Worm (Caenorhabditis elegans) whole organism, young adult: Measurements from ENCODE around the gene oac-1.

ENCODE experiments used
- C06A6.2 ChIP-seq: fragments of 200-800 bp; sonication (Bioruptor generic); conservative IDR thresholded peaks from 2 replicates; pipeline ENCODE4 v1.3.6; 2022; ENCODE audit warnings: missing genetic modification characterization, missing compliant biosample characterization
- F22D6.2 ChIP-seq: sonication (generic microtip); optimal IDR thresholded peaks from 2 replicates; lab custom pipeline; 2016; ENCODE audit warnings: mild to moderate bottlenecking, missing genetic modification characterization, missing compliant biosample characterization
- F57A8.1 ChIP-seq: fragments of 200-800 bp; sonication (Bioruptor generic); optimal IDR thresholded peaks from 2 replicates; lab custom pipeline; 2018; ENCODE audit warnings: mild to moderate bottlenecking, missing genetic modification characterization, moderate library complexity, missing compliant biosample characterization
- T26A5.8 ChIP-seq: sonication (generic microtip); optimal IDR thresholded peaks from 2 replicates; lab custom pipeline; 2016; ENCODE audit warnings: missing genetic modification characterization, missing compliant biosample characterization
- Y79H2A.3 ChIP-seq: fragments of 200-800 bp; sonication (Bioruptor generic); conservative IDR thresholded peaks from 2 replicates; pipeline ENCODE4 v1.3.6; 2022; ENCODE audit warnings: missing genetic modification reagents, missing genetic modification characterization, missing compliant biosample characterization
- akir-1 ChIP-seq: fragments of 200-800 bp; sonication (Bioruptor generic); optimal IDR thresholded peaks from 2 replicates; lab custom pipeline; 2018; ENCODE audit warnings: mild to moderate bottlenecking, missing genetic modification characterization, moderate library complexity, missing compliant biosample characterization
- ama-1 ChIP-seq, 3 experiments: fragments of 150-350 bp in 1 of 3; sonication (generic microtip) in 2 of 3; optimal IDR thresholded peaks; 2 replicates each; lab custom pipeline; 2014 to 2018; ENCODE audit warnings: missing biosample characterization in 2 of 3, missing genetic modification characterization in 2 of 3, missing genetic modification reagents in 2 of 3
- aptf-3 ChIP-seq: fragments of 200-800 bp; sonication (Bioruptor generic); IDR thresholded peaks from 2 replicates; pipeline ENCODE4 v1.3.6; 2022; ENCODE audit warnings: missing genetic modification characterization, missing compliant biosample characterization
- atf-7 ChIP-seq: sonication (generic microtip); optimal IDR thresholded peaks from 2 replicates; lab custom pipeline; 2017; ENCODE audit warnings: mild to moderate bottlenecking, missing genetic modification characterization, missing compliant biosample characterization
- athp-1 ChIP-seq: sonication (generic microtip); optimal IDR thresholded peaks from 2 replicates; lab custom pipeline; 2017; ENCODE audit warnings: mild to moderate bottlenecking, missing genetic modification characterization, missing compliant biosample characterization
- attf-3 ChIP-seq: fragments of 200-800 bp; sonication (Bioruptor generic); conservative IDR thresholded peaks from 2 replicates; pipeline ENCODE4 v1.3.6; 2022; ENCODE audit warnings: missing genetic modification reagents, missing genetic modification characterization, missing compliant biosample characterization
- attf-6 ChIP-seq: fragments of 200-800 bp; sonication (Bioruptor generic); IDR thresholded peaks from 2 replicates; pipeline ENCODE4 v1.3.6; 2022; ENCODE audit warnings: missing genetic modification reagents, missing genetic modification characterization, missing compliant biosample characterization
- ceh-100 ChIP-seq: fragments of 200-800 bp; sonication (Bioruptor generic); IDR thresholded peaks from 2 replicates; pipeline ENCODE4 v1.3.6; 2022; ENCODE audit warnings: missing genetic modification reagents, missing genetic modification characterization, missing compliant biosample characterization
- ceh-58 ChIP-seq: fragments of 200-800 bp; sonication (Bioruptor generic); IDR thresholded peaks from 2 replicates; pipeline ENCODE4 v1.3.6; 2022; ENCODE audit warnings: missing genetic modification characterization, missing compliant biosample characterization
- dox-1 ChIP-seq: fragments of 200-800 bp; sonication (Bioruptor generic); IDR thresholded peaks from 2 replicates; pipeline ENCODE4 v1.3.6; 2022; ENCODE audit warnings: missing genetic modification reagents, missing genetic modification characterization, missing compliant biosample characterization
- dpff-1 ChIP-seq: sonication (generic microtip); optimal IDR thresholded peaks from 2 replicates; lab custom pipeline; 2017; ENCODE audit warnings: mild to moderate bottlenecking, missing genetic modification characterization, missing compliant biosample characterization
- efl-1 ChIP-seq: fragments of 150-350 bp; optimal IDR thresholded peaks from 2 replicates; lab custom pipeline; 2014; ENCODE audit warnings: missing biosample characterization, missing genetic modification reagents, missing genetic modification characterization
- ekl-4 ChIP-seq: fragments of 200-800 bp; sonication (Bioruptor generic); IDR thresholded peaks from 2 replicates; pipeline ENCODE4 v1.3.6; 2022; ENCODE audit warnings: missing genetic modification reagents, missing genetic modification characterization, missing compliant biosample characterization
- ets-4 ChIP-seq: fragments of 200-800 bp; sonication (Bioruptor generic); optimal IDR thresholded peaks from 2 replicates; lab custom pipeline; 2018; ENCODE audit warnings: mild to moderate bottlenecking, missing genetic modification characterization, missing compliant biosample characterization
- fkh-3 ChIP-seq: sonication (generic microtip); optimal IDR thresholded peaks from 2 replicates; lab custom pipeline; 2016; ENCODE audit warnings: mild to moderate bottlenecking, missing genetic modification characterization, missing compliant biosample characterization
- gei-17 ChIP-seq: fragments of 200-800 bp; sonication (Bioruptor generic); optimal IDR thresholded peaks from 2 replicates; lab custom pipeline; 2018; ENCODE audit warnings: mild to moderate bottlenecking, missing genetic modification characterization, missing compliant biosample characterization
- lag-1 ChIP-seq: fragments of 200-800 bp; sonication (Bioruptor generic); IDR thresholded peaks from 2 replicates; pipeline ENCODE4 v1.3.6; 2022; ENCODE audit warnings: missing genetic modification reagents, missing genetic modification characterization, missing compliant biosample characterization
- let-607 ChIP-seq, 2 experiments: fragments of 200-800 bp in 1 of 2; sonication (Bioruptor generic) in 1 of 2; sonication (generic microtip) in 1 of 2; optimal IDR thresholded peaks; 2 replicates each; lab custom pipeline; 2016 to 2018; ENCODE audit warnings: mild to moderate bottlenecking in 2 of 2, missing compliant biosample characterization in 2 of 2, missing genetic modification characterization in 2 of 2, moderate library complexity in 2 of 2, missing genotype in 1 of 2
- lin-26 ChIP-seq: fragments of 200-800 bp; sonication (Bioruptor generic); IDR thresholded peaks from 2 replicates; pipeline ENCODE4 v1.3.6; 2022; ENCODE audit warnings: missing genetic modification reagents, missing genetic modification characterization, missing compliant biosample characterization
- mcd-1 ChIP-seq: fragments of 200-800 bp; sonication (Bioruptor generic); IDR thresholded peaks from 2 replicates; pipeline ENCODE4 v1.3.6; 2022; ENCODE audit warnings: missing genetic modification reagents, missing genetic modification characterization, missing compliant biosample characterization
- nfyb-1 ChIP-seq: fragments of 200-800 bp; sonication (Bioruptor generic); IDR thresholded peaks from 2 replicates; pipeline ENCODE4 v1.3.6; 2022; ENCODE audit warnings: missing genetic modification reagents, missing genetic modification characterization, missing compliant biosample characterization
- nhr-80 ChIP-seq: sonication (generic microtip); optimal IDR thresholded peaks from 2 replicates; lab custom pipeline; 2016; ENCODE audit warnings: missing genetic modification characterization, missing compliant biosample characterization
- pha-4 ChIP-seq: fragments of 150-350 bp; sonication (generic microtip); optimal IDR thresholded peaks from 2 replicates; lab custom pipeline; 2014; ENCODE audit warnings: missing biosample characterization, missing genetic modification reagents, missing genetic modification characterization
- repo-1 ChIP-seq: sonication (generic microtip); optimal IDR thresholded peaks from 2 replicates; lab custom pipeline; 2017; ENCODE audit warnings: mild to moderate bottlenecking, missing genetic modification characterization, missing compliant biosample characterization
- sdz-38 ChIP-seq: sonication (generic microtip); optimal IDR thresholded peaks from 2 replicates; lab custom pipeline; 2016; ENCODE audit warnings: missing genotype, missing genetic modification characterization, missing compliant biosample characterization
- sptf-2 ChIP-seq: fragments of 200-800 bp; sonication (Bioruptor generic); optimal IDR thresholded peaks from 2 replicates; lab custom pipeline; 2018; ENCODE audit warnings: mild to moderate bottlenecking, missing genetic modification characterization, missing compliant biosample characterization
- zfh-2 ChIP-seq: fragments of 200-800 bp; sonication (Bioruptor generic); conservative IDR thresholded peaks from 2 replicates; pipeline ENCODE4 v1.3.6; 2022; ENCODE audit warnings: missing genetic modification reagents, missing genetic modification characterization, missing compliant biosample characterization
- ztf-18 ChIP-seq: sonication (generic microtip); optimal IDR thresholded peaks from 2 replicates; lab custom pipeline; 2016; ENCODE audit warnings: missing genotype, mild to moderate bottlenecking, missing genetic modification characterization, missing compliant biosample characterization
- ztf-6 ChIP-seq: fragments of 200-800 bp; sonication (Bioruptor generic); IDR thresholded peaks from 2 replicates; pipeline ENCODE4 v1.3.6; 2022; ENCODE audit warnings: missing genetic modification reagents, missing genetic modification characterization, missing compliant biosample characterization

The oac-1 gene

DNA sequence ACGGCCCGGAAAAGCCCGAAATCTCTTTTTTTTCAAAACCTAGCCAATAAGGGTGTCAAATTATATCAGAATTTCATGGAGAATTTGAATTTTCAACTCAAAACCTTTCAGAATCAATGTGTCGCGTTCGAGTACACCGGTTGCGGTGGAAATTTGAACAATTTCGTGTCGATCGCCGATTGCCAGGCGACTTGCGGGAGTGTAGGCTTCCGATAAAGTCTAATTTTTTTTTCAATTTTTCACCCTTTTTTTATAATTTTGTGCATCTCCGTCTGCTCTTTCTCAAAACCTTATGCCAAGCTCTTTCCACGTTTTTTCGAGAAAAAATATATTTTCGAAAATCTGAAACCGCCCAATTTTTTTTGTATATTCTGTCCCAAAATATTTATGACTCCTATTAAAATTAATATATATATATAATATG, 36.2 kb downstream of the oac-1 start (continued):
- TF ChIP-seq ama-1 (optimal IDR thresholded peaks at IDR 0.05; lab: Kevin White, UChicago) = peak; percentile 37
- TF ChIP-seq ama-1 (GFP tag; optimal IDR thresholded peaks at IDR 0.05; lab: Kevin White, UChicago) = no peak
- TF ChIP-seq efl-1 (GFP tag; lab: Kevin White, UChicago) = no peak
- peak; percentile 78 for TF ChIP-seq nfyb-1
- TF ChIP-seq gei-17 (GFP tag; lab: Kevin White, UChicago) = peak; percentile 39
- TF ChIP-seq lag-1 (GFP tag; lab: Robert Waterston, UW) = no peak
- TF ChIP-seq sptf-2 (GFP tag; lab: Kevin White, UChicago) = no peak
- TF ChIP-seq let-607 (tag; optimal IDR thresholded peaks at IDR 0.05; lab: Kevin White, UChicago) = peak in 1 of 2 experiments; percentile 1
- TF ChIP-seq pha-4 (tag; lab: Kevin White, UChicago) = no peak
- no peak for TF ChIP-seq T26A5.8 (tag; lab: Kevin White, UChicago)
- no peak for TF ChIP-seq attf-3 (GFP tag; lab: Robert Waterston, UW)
- no peak for TF ChIP-seq attf-6 (GFP tag; lab: Robert Waterston, UW)
- peak; percentile 75 for TF ChIP-seq repo-1 (tag; lab: Kevin White, UChicago)
- peak; percentile 13 for TF ChIP-seq athp-1 (tag; lab: Kevin White, UChicago)
- 0 out of 2 replicates have a peak, but pooled peaks have one; percentile 67 for TF ChIP-seq aptf-3
- TF ChIP-seq ztf-6 = no peak
- TF ChIP-seq mcd-1 (GFP tag; lab: Robert Waterston, UW) = peak; percentile 45; the same call in 1 of the 2 replicates
- TF ChIP-seq dox-1 (GFP tag; lab: Robert Waterston, UW) = peak; percentile 37; the same call in 1 of the 2 replicates
- TF ChIP-seq F22D6.2 = no peak
- peak; percentile 70 for TF ChIP-seq ekl-4 (GFP tag; lab: Robert Waterston, UW)
- peak; percentile 5 for TF ChIP-seq dpff-1 (tag; lab: Kevin White, UChicago)
- TF ChIP-seq ceh-58 (GFP tag; lab: Robert Waterston, UW) = no peak
- peak; percentile 36 for TF ChIP-seq ceh-100
- peak; percentile 69; the same call in 1 of the 2 replicates for TF ChIP-seq lin-26 (GFP tag; lab: Robert Waterston, UW)
- TF ChIP-seq C06A6.2 (GFP tag; lab: Robert Waterston, UW) = peak; percentile 32; the same call in 1 of the 2 replicates
- peak; percentile 57 for TF ChIP-seq atf-7
- no peak for TF ChIP-seq fkh-3
- TF ChIP-seq Y79H2A.3 (GFP tag; lab: Robert Waterston, UW) = no peak

DNA sequence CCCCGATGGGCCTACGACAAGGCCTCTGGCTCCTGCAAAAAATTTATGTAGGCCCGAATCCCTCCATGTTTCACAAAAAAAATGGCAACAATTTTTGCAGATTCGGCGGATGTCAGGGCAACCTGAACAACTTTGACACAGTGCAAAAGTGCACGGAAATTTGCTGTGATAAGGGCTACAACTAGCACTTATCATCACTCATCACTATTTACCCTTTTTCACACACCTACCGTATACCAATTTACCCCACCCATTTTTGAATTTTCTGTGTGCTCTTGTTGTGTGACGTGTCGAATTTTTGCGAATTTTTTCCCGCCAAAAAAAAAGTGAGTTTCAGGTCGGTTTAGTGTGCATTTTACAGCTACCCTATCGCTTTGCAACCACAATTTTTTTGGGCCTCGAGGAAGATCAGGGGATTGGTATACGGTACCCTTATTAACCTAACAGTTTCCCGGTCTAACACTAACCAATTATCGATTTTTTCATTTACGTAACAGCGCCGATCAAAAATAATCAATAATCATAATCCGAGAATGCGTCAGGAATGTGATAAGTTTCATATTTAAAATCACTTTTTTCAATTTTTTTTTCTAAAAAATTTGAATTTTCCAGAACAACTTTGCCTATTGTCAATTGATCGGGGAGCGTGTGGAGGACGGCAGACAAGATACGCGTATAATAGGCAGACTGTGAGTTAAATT, 37.2 kb downstream of the oac-1 start:
- TF ChIP-seq ceh-58 (GFP tag; lab: Robert Waterston, UW) = no peak
- TF ChIP-seq F57A8.1 = no peak
- no peak for TF ChIP-seq sptf-2 (GFP tag; lab: Kevin White, UChicago)
- TF ChIP-seq nhr-80 (tag; lab: Kevin White, UChicago) = peak; percentile 28

DNA sequence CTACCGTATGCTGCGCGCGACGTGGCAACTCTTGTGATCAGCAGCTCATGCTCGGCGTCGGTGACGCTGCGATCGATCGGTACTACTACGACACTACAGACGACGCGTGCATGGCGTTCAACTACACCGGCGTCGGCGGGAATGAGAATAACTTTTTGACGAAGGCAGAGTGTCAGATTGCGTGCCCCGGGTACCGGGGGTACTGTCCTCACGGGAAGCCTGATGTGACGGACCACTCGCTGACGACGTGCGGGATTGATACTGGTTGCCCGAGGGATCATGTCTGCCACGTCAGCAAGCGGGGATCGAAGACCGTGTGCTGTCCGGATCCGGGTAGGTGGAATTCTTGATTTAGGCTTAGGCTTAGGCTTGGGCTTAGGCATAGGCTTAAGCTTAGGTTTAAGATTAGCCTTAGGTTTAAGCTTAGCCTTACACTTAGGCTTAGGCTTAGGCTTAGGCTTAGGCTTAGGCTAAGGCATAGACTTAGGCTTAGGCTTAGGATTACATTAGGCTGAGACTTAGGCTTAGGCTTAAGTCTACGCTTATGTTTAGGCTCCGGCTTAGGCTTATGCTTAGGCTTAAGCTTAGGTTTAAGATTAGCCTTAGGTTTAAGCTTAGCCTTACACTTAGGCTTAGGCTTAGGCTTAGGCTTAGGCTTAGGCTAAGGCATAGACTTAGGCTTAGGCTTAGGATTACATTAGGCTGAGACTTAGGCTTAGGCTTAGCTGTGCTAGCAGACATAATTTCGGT, 38.0 kb downstream of the oac-1 start:
- TF ChIP-seq dox-1 (GFP tag; lab: Robert Waterston, UW) (0 out of 2 replicates have a peak, but pooled peaks have one; percentile 19), zfh-2 (GFP tag; lab: Robert Waterston, UW) (peak; percentile 56; the same call in 1 of the 2 replicates)

DNA sequence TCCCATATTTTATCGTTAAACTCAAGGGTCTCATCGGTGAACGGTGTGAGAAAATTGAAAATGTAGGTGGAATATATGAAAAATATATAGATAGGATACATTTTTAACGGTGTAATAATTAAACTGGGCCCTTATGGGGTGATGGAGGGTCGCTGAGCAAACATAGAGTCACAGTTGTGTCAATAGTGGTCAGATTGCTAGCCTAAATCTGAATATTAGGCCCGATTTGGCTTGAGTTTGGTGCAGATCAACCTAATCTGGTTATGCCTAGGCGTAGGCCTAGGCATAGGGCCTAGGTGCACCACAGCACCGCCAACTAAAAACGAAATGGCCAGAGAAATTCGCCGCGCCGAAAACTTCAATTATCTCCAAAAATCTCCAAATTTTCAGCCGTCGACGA, 42.2 kb downstream of the oac-1 start, which contains the start of gene phy-4:
Gene phy-4, minus strand, starts transcription at position 101 of the 400 bp plus-strand sequence.
- TF ChIP-seq ets-4 (GFP tag; lab: Kevin White, UChicago) = no peak
- no peak for TF ChIP-seq ztf-18 (tag; lab: Kevin White, UChicago)
- no peak for TF ChIP-seq akir-1 (GFP tag; lab: Kevin White, UChicago)
- no peak for TF ChIP-seq sdz-38 (tag; lab: Kevin White, UChicago)
